Worm (Caenorhabditis elegans): ENCODE measurements around the gene Y47D3A.1.

The Y47D3A.1 gene

ce11 chrIII:11113845-11114244, 27.8 kb downstream of the Y47D3A.1 start:
- TF ChIP-seq ztf-23 (GFP tag; IDR thresholded peaks at IDR 0.05) (no peak), cog-1 (tag; optimal IDR thresholded peaks at IDR 0.05) (no peak), ref-1 (GFP tag; conservative IDR thresholded peaks at IDR 0.05) (no peak), med-1 (GFP tag; optimal IDR thresholded peaks at IDR 0.05; ENCODE audit: insufficient read depth) (no peak), klf-2 (GFP tag; conservative IDR thresholded peaks at IDR 0.05) (no peak), T22C8.4 (GFP tag; IDR thresholded peaks at IDR 0.05) (no peak), ztf-29 (GFP tag; IDR thresholded peaks at IDR 0.05) (no peak), tab-1 (GFP tag; IDR thresholded peaks at IDR 0.05) (no peak), flt-1 (GFP tag; IDR thresholded peaks at IDR 0.05) (no peak)

DNA sequence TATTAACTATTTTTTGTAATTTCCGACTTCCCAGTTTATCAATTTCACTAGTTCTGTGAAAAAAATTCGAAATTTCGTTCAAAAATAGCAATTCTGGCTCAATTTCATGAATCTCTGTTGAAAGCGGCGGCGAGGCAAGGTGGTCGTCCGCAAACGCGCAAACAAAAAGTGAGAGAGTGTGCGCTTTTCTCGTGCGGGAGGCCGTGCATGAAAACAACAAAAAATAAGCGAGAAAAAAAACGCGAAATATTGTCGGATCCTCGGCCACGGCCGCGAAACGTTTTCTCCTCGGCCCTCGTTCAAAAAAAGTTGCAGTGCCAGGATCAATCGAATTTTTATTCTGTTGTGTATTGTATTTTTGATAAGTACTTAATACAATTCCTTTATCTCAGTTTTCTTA, 28.9 kb downstream of the Y47D3A.1 start:
- TF ChIP-seq tab-1 (GFP tag; IDR thresholded peaks at IDR 0.05) (no peak), klf-2 (GFP tag; conservative IDR thresholded peaks at IDR 0.05) (0 out of 2 replicates have a peak, but pooled peaks have one; percentile 13), cog-1 (tag; optimal IDR thresholded peaks at IDR 0.05) (no peak), ref-1 (GFP tag; conservative IDR thresholded peaks at IDR 0.05) (no peak), ztf-23 (GFP tag; IDR thresholded peaks at IDR 0.05) (0 out of 2 replicates have a peak, but pooled peaks have one; percentile 61)

ce11 chrIII:11110756-11111155, 30.9 kb downstream of the Y47D3A.1 start:
- TF ChIP-seq T22C8.4 (GFP tag; IDR thresholded peaks at IDR 0.05) (0 out of 2 replicates have a peak, but pooled peaks have one; percentile 5), cog-1 (tag; optimal IDR thresholded peaks at IDR 0.05) (no peak), ztf-23 (GFP tag; IDR thresholded peaks at IDR 0.05) (0 out of 2 replicates have a peak, but pooled peaks have one; percentile 40), ref-1 (GFP tag; conservative IDR thresholded peaks at IDR 0.05) (no peak), med-1 (GFP tag; optimal IDR thresholded peaks at IDR 0.05; ENCODE audit: insufficient read depth) (no peak), flt-1 (GFP tag; IDR thresholded peaks at IDR 0.05) (peak; percentile 42; the same call in 1 of the 2 replicates), tab-1 (GFP tag; IDR thresholded peaks at IDR 0.05) (no peak), ztf-29 (GFP tag; IDR thresholded peaks at IDR 0.05) (no peak), klf-2 (GFP tag; conservative IDR thresholded peaks at IDR 0.05) (no peak)

ce11 chrIII:11107327-11107726, 34.3 kb downstream of the Y47D3A.1 start:
- TF ChIP-seq med-1 (GFP tag; optimal IDR thresholded peaks at IDR 0.05; ENCODE audit: insufficient read depth) (no peak), ztf-29 (GFP tag; IDR thresholded peaks at IDR 0.05) (no peak), T22C8.4 (GFP tag; IDR thresholded peaks at IDR 0.05) (no peak), klf-2 (GFP tag; conservative IDR thresholded peaks at IDR 0.05) (no peak), ref-1 (GFP tag; conservative IDR thresholded peaks at IDR 0.05) (no peak), ztf-23 (GFP tag; IDR thresholded peaks at IDR 0.05) (no peak), cog-1 (tag; optimal IDR thresholded peaks at IDR 0.05) (no peak), tab-1 (GFP tag; IDR thresholded peaks at IDR 0.05) (no peak), flt-1 (GFP tag; IDR thresholded peaks at IDR 0.05) (no peak)

- TF ChIP-seq med-1 (GFP tag; optimal IDR thresholded peaks at IDR 0.05; ENCODE audit: insufficient read depth), result no peak
- no peak for TF ChIP-seq ztf-29 (GFP tag; IDR thresholded peaks at IDR 0.05)
- TF ChIP-seq tab-1 (GFP tag; IDR thresholded peaks at IDR 0.05), result no peak
- TF ChIP-seq ref-1 (GFP tag; conservative IDR thresholded peaks at IDR 0.05), result no peak
- no peak for TF ChIP-seq klf-2 (GFP tag; conservative IDR thresholded peaks at IDR 0.05)
- no peak for TF ChIP-seq cog-1 (tag; optimal IDR thresholded peaks at IDR 0.05)
- TF ChIP-seq T22C8.4 (GFP tag; IDR thresholded peaks at IDR 0.05), result no peak
- no peak for TF ChIP-seq ztf-23 (GFP tag; IDR thresholded peaks at IDR 0.05)
These were observed 40.4 kb downstream of the Y47D3A.1 start for ce11 chrIII:11101246-11101645.

ce11 chrIII:11099864-11100263, 41.8 kb downstream of the Y47D3A.1 start, which contains the start of gene hmt-1:
TSS of gene hmt-1 (minus strand) at chrIII:11099964.
- TF ChIP-seq T22C8.4 (GFP tag; IDR thresholded peaks at IDR 0.05) (no peak), tab-1 (GFP tag; IDR thresholded peaks at IDR 0.05) (no peak), med-1 (GFP tag; optimal IDR thresholded peaks at IDR 0.05; ENCODE audit: insufficient read depth) (no peak), cog-1 (tag; optimal IDR thresholded peaks at IDR 0.05) (no peak), ztf-29 (GFP tag; IDR thresholded peaks at IDR 0.05) (no peak), flt-1 (GFP tag; IDR thresholded peaks at IDR 0.05) (no peak), ztf-23 (GFP tag; IDR thresholded peaks at IDR 0.05) (no peak), ref-1 (GFP tag; conservative IDR thresholded peaks at IDR 0.05) (no peak), klf-2 (GFP tag; conservative IDR thresholded peaks at IDR 0.05) (no peak)

DNA sequence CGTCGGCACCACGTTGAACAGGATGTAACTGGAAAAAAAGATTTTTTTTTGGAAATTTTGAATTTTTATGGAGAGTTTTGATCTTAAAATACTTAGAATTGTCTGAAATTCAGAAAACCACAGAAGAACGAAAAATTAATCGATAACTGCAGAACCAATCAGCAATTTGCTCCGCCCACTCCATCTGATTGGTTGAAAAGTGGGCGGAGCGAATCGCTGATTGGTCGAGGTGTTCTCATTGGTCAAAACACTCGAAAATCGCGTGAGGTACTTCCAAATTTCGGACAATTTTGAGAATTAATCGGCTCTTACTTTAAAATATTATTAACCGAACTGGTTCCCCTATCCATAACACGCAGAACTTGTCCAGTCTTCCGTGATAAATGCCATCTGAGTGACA, 46.0 kb downstream of the Y47D3A.1 start:
- no peak for TF ChIP-seq ref-1 (GFP tag; conservative IDR thresholded peaks at IDR 0.05)
- no peak for TF ChIP-seq ztf-23 (GFP tag; IDR thresholded peaks at IDR 0.05)
- TF ChIP-seq tab-1 (GFP tag; IDR thresholded peaks at IDR 0.05), result no peak
- TF ChIP-seq cog-1 (tag; optimal IDR thresholded peaks at IDR 0.05), result no peak
- TF ChIP-seq med-1 (GFP tag; optimal IDR thresholded peaks at IDR 0.05; ENCODE audit: insufficient read depth), result no peak
- no peak for TF ChIP-seq ztf-29 (GFP tag; IDR thresholded peaks at IDR 0.05)
- TF ChIP-seq klf-2 (GFP tag; conservative IDR thresholded peaks at IDR 0.05), result no peak
- TF ChIP-seq T22C8.4 (GFP tag; IDR thresholded peaks at IDR 0.05), result no peak
- no peak for TF ChIP-seq flt-1 (GFP tag; IDR thresholded peaks at IDR 0.05)

DNA sequence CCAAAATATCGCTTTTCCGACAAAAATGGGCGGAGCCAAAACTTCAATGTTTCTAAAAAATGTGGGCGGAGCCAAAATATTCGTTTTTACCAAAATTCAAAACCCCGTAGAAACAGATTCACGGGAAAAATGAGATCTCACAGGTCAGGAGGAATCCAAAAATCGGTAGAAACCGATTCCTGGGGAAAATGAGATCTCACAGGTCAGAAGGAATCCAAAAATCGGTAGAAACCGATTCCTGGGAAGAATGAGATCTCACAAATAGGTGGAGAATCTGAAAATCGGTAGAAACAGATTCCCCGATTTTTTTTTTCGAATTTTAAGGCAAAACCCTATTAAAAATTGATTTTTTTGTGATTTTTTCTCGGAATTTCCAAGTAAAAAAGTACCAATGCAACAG, 48.2 kb downstream of the Y47D3A.1 start:
- TF ChIP-seq tab-1 (GFP tag; IDR thresholded peaks at IDR 0.05), result no peak
- TF ChIP-seq flt-1 (GFP tag; IDR thresholded peaks at IDR 0.05), result peak; percentile 31; the same call in 1 of the 2 replicates
- peak; percentile 77 for TF ChIP-seq ztf-23 (GFP tag; IDR thresholded peaks at IDR 0.05)
- TF ChIP-seq ztf-29 (GFP tag; IDR thresholded peaks at IDR 0.05), result no peak
- no peak for TF ChIP-seq cog-1 (tag; optimal IDR thresholded peaks at IDR 0.05)
- 0 out of 2 replicates have a peak, but pooled peaks have one; percentile 63 for TF ChIP-seq klf-2 (GFP tag; conservative IDR thresholded peaks at IDR 0.05)

- TF ChIP-seq flt-1 (GFP tag; IDR thresholded peaks at IDR 0.05), result peak; percentile 65; the same call in 1 of the 2 replicates
- TF ChIP-seq klf-2 (GFP tag; conservative IDR thresholded peaks at IDR 0.05), result peak; percentile 72; the same call in 1 of the 2 replicates
- peak; percentile 68 for TF ChIP-seq ztf-23 (GFP tag; IDR thresholded peaks at IDR 0.05)
- no peak for TF ChIP-seq cog-1 (tag; optimal IDR thresholded peaks at IDR 0.05)
- no peak for TF ChIP-seq med-1 (GFP tag; optimal IDR thresholded peaks at IDR 0.05; ENCODE audit: insufficient read depth)
- no peak for TF ChIP-seq ref-1 (GFP tag; conservative IDR thresholded peaks at IDR 0.05)
- TF ChIP-seq tab-1 (GFP tag; IDR thresholded peaks at IDR 0.05), result 0 out of 2 replicates have a peak, but pooled peaks have one; percentile 37
These were observed 49.9 kb downstream of the Y47D3A.1 start for ce11 chrIII:11091651-11092278.
